Worm (Caenorhabditis elegans) whole organism, L4/young adult: Measurements from ENCODE around the gene clp-1.

Experiments used
- dao-5 ChIP-seq: sonication (generic microtip); optimal IDR thresholded peaks from 2 replicates; lab custom pipeline; 2016; ENCODE audit warnings: missing genotype, missing genetic modification characterization, moderate library complexity, missing compliant biosample characterization
- him-1 ChIP-seq: sonication (generic microtip); optimal IDR thresholded peaks from 2 replicates; lab custom pipeline; 2016; ENCODE audit warnings: missing genotype, missing genetic modification reagents, missing genetic modification characterization, missing compliant biosample characterization

ce11 chrIII:7972687-7973086, 7.1 kb upstream of the clp-1 start:
- TF ChIP-seq him-1 (tag; lab: Kevin White, UChicago), result no peak
- TF ChIP-seq dao-5 (tag; lab: Kevin White, UChicago), result no peak
